Worm (Caenorhabditis elegans) whole organism, L3 larva: Measurements from ENCODE around the gene unc-86.

Experiments
- ZK546.5 ChIP-seq: sonication (generic microtip); optimal IDR thresholded peaks from 2 replicates; lab custom pipeline; 2017; ENCODE audit warnings: missing biosample characterization, missing genetic modification characterization
- ama-1 ChIP-seq: fragments of 150-350 bp; optimal IDR thresholded peaks from 2 replicates; lab custom pipeline; 2018
- ceh-16 ChIP-seq: sonication (generic microtip); optimal IDR thresholded peaks from 2 replicates; lab custom pipeline; 2017; ENCODE audit warnings: missing biosample characterization, missing genetic modification characterization
- ceh-82 ChIP-seq: fragments of 150-350 bp; optimal IDR thresholded peaks from 2 replicates; lab custom pipeline; 2014; ENCODE audit warnings: missing biosample characterization, missing genetic modification characterization
- elt-2 ChIP-seq: sonication (generic microtip); optimal IDR thresholded peaks from 2 replicates; lab custom pipeline; 2016; ENCODE audit warnings: missing genetic modification reagents, mild to moderate bottlenecking, missing genetic modification characterization, missing compliant biosample characterization
- eor-1 ChIP-seq, 2 experiments: fragments of 150-350 bp; optimal IDR thresholded peaks; 2 replicates each; lab custom pipeline; 2014 to 2018; ENCODE audit warnings: missing biosample characterization in 2 of 2, missing genetic modification characterization in 2 of 2
- fkh-10 ChIP-seq: sonication (generic microtip); optimal IDR thresholded peaks from 2 replicates; lab custom pipeline; 2017; ENCODE audit warnings: missing biosample characterization, missing genetic modification reagents, missing genetic modification characterization
- fos-1 ChIP-seq: fragments of 150-350 bp; optimal IDR thresholded peaks from 2 replicates; lab custom pipeline; 2014; ENCODE audit warnings: missing biosample characterization, missing genetic modification characterization
- jun-1 ChIP-seq: fragments of 150-350 bp; optimal IDR thresholded peaks from 2 replicates; lab custom pipeline; 2014; ENCODE audit warnings: missing biosample characterization, missing genetic modification reagents, missing genetic modification characterization
- lin-39 ChIP-seq: fragments of 150-350 bp; optimal IDR thresholded peaks from 2 replicates; lab custom pipeline; 2018; ENCODE audit warnings: missing biosample characterization, missing genetic modification reagents, missing genetic modification characterization
- nhr-11 ChIP-seq: fragments of 150-350 bp; optimal IDR thresholded peaks from 2 replicates; lab custom pipeline; 2014; ENCODE audit warnings: missing biosample characterization, missing genetic modification characterization
- unc-39 ChIP-seq: sonication (generic microtip); optimal IDR thresholded peaks from 4 replicates; lab custom pipeline; 2017; ENCODE audit warnings: missing biosample characterization, missing genetic modification characterization

ce11 chrIII:8201117-8201516 lies 15.0 kb downstream of the unc-86 start, which contains the start of gene unc-36:
- TF ChIP-seq elt-2 (tag; lab: Kevin White, UChicago): no peak
- TF ChIP-seq nhr-11 (tag; lab: Kevin White, UChicago): no peak
- no peak for TF ChIP-seq ama-1 (lab: Kevin White, UChicago)
- no peak for TF ChIP-seq unc-39
- TF ChIP-seq ceh-16 (tag; lab: Kevin White, UChicago): no peak
- TF ChIP-seq jun-1 (tag; lab: Kevin White, UChicago): no peak
- no peak for TF ChIP-seq ceh-82 (tag; lab: Kevin White, UChicago)
- TF ChIP-seq fkh-10 (GFP tag; lab: Kevin White, UChicago): no peak
- TF ChIP-seq ZK546.5 (tag; lab: Kevin White, UChicago): no peak
- no peak for TF ChIP-seq fos-1 (tag; lab: Kevin White, UChicago)
- no peak for TF ChIP-seq lin-39
- TF ChIP-seq eor-1 (tag; optimal IDR thresholded peaks at IDR 0.05; lab: Kevin White, UChicago): no peak
